Worm (Caenorhabditis elegans) whole organism, midembryonic: ENCODE measurements around the gene klp-7.

Experiments
- T22C8.4 ChIP-seq: fragments of 200-800 bp; sonication (Bioruptor generic); IDR thresholded peaks from 2 replicates; pipeline ENCODE4 v1.3.6; 2022; ENCODE audit warnings: missing genetic modification characterization, missing compliant biosample characterization
- cog-1 ChIP-seq: sonication (generic microtip); optimal IDR thresholded peaks from 2 replicates; lab custom pipeline; 2016; ENCODE audit warnings: missing genetic modification characterization, missing compliant biosample characterization
- flt-1 ChIP-seq: fragments of 200-800 bp; sonication (Bioruptor generic); IDR thresholded peaks from 2 replicates; pipeline ENCODE4 v1.3.6; 2022; ENCODE audit warnings: missing genetic modification characterization, missing compliant biosample characterization
- klf-2 ChIP-seq: fragments of 200-800 bp; sonication (Bioruptor generic); conservative IDR thresholded peaks from 2 replicates; pipeline ENCODE4 v1.3.6; 2022; ENCODE audit warnings: missing genetic modification reagents, missing genetic modification characterization, missing compliant biosample characterization
- med-1 ChIP-seq: sonication (generic microtip); optimal IDR thresholded peaks from 2 replicates; lab custom pipeline; 2017; ENCODE audit warnings: missing genetic modification characterization, mild to moderate bottlenecking, missing compliant biosample characterization, antibody characterized with exemption, missing genetic modification reagents; ENCODE audit not compliant: insufficient read depth
- ref-1 ChIP-seq: fragments of 200-800 bp; sonication (Bioruptor generic); conservative IDR thresholded peaks from 2 replicates; pipeline ENCODE4 v1.3.6; 2022; ENCODE audit warnings: missing genetic modification reagents, missing genetic modification characterization, missing compliant biosample characterization
- tab-1 ChIP-seq: fragments of 200-800 bp; sonication (Bioruptor generic); IDR thresholded peaks from 2 replicates; pipeline ENCODE4 v1.3.6; 2022; ENCODE audit warnings: missing genetic modification characterization, missing compliant biosample characterization
- ztf-23 ChIP-seq: fragments of 200-800 bp; sonication (Bioruptor generic); IDR thresholded peaks from 2 replicates; pipeline ENCODE4 v1.3.6; 2022; ENCODE audit warnings: missing genetic modification reagents, missing genetic modification characterization, missing compliant biosample characterization
- ztf-29 ChIP-seq: fragments of 200-800 bp; sonication (Bioruptor generic); IDR thresholded peaks from 2 replicates; pipeline ENCODE4 v1.3.6; 2022; ENCODE audit warnings: missing genetic modification reagents, missing genetic modification characterization, missing compliant biosample characterization

klp-7 gene

ce11 chrIII:10855398-10855880 is 49.7 kb downstream of the klp-7 start, which contains the start of gene Y39A1C.1:
Gene Y39A1C.1 (plus strand): TSS chrIII:10855448.
- no peak for TF ChIP-seq flt-1
- no peak for TF ChIP-seq tab-1 (GFP tag; lab: Robert Waterston, UW)
- TF ChIP-seq med-1 (GFP tag; lab: Kevin White, UChicago), result no peak
- TF ChIP-seq cog-1, result no peak
- TF ChIP-seq ref-1 (GFP tag; lab: Robert Waterston, UW), result no peak
- no peak for TF ChIP-seq ztf-29
- TF ChIP-seq T22C8.4, result no peak
- TF ChIP-seq klf-2 (GFP tag; lab: Robert Waterston, UW), result no peak
- TF ChIP-seq ztf-23 (GFP tag; lab: Robert Waterston, UW), result no peak

ce11 chrIII:10856830-10857229 is 51.1 kb downstream of the klp-7 start:
- peak; percentile 78 for TF ChIP-seq ztf-23 (GFP tag; lab: Robert Waterston, UW)
- TF ChIP-seq T22C8.4, result 0 out of 2 replicates have a peak, but pooled peaks have one; percentile 32
- TF ChIP-seq klf-2 (GFP tag; lab: Robert Waterston, UW), result peak; percentile 70; the same call in 1 of the 2 replicates
- TF ChIP-seq flt-1, result peak; percentile 66; the same call in 1 of the 2 replicates
- no peak for TF ChIP-seq med-1 (GFP tag; lab: Kevin White, UChicago)
- no peak for TF ChIP-seq cog-1
- no peak for TF ChIP-seq ztf-29
- no peak for TF ChIP-seq tab-1 (GFP tag; lab: Robert Waterston, UW)
- TF ChIP-seq ref-1 (GFP tag; lab: Robert Waterston, UW), result peak; percentile 28; the same call in 1 of the 2 replicates

ce11 chrIII:10857984-10858383 is 52.3 kb downstream of the klp-7 start, which contains the start of gene oxi-1:
Gene oxi-1 (plus strand): TSS chrIII:10858284.
- no peak for TF ChIP-seq cog-1
- no peak for TF ChIP-seq ztf-23 (GFP tag; lab: Robert Waterston, UW)
- no peak for TF ChIP-seq med-1 (GFP tag; lab: Kevin White, UChicago)
- TF ChIP-seq T22C8.4, result no peak
- TF ChIP-seq ref-1 (GFP tag; lab: Robert Waterston, UW), result no peak
- no peak for TF ChIP-seq tab-1 (GFP tag; lab: Robert Waterston, UW)
- TF ChIP-seq klf-2 (GFP tag; lab: Robert Waterston, UW), result no peak
- no peak for TF ChIP-seq ztf-29
- TF ChIP-seq flt-1, result no peak
